Worm (Caenorhabditis elegans): ENCODE data around the gene ins-12.

- no peak for TF ChIP-seq efl-1 (GFP tag; optimal IDR thresholded peaks at IDR 0.05)
- TF ChIP-seq dox-1 (GFP tag; IDR thresholded peaks at IDR 0.05) = peak; percentile 45; the same call in 1 of the 2 replicates
- no peak for TF ChIP-seq snpc-4 (GFP tag; optimal IDR thresholded peaks at IDR 0.05)
- peak in 1 of 4 experiments; percentile 20 for TF ChIP-seq snpc-4 (tag; optimal IDR thresholded peaks at IDR 0.05)
- no peak for TF ChIP-seq egl-18 (GFP tag; IDR thresholded peaks at IDR 0.05)
These were observed 20.5 kb downstream of the ins-12 start for ce11 chrII:5574925-5575324.

All from whole organism, young adult.